Worm (Caenorhabditis elegans) whole organism, young adult: ENCODE results near the gene mat-3.
A peak's percentile ranks its signal among the peaks of the same experiment; 100 is the strongest.

ENCODE experiments used
- B0336.3 ChIP-seq: fragments of 200-800 bp; sonication (Bioruptor generic); IDR thresholded peaks from 2 replicates; pipeline ENCODE4 v1.3.6; 2022; ENCODE audit warnings: missing genetic modification characterization, missing compliant biosample characterization
- D2030.7 ChIP-seq: fragments of 200-800 bp; sonication (Bioruptor generic); IDR thresholded peaks from 2 replicates; pipeline ENCODE4 v1.3.6; 2022; ENCODE audit warnings: missing genetic modification reagents, missing genetic modification characterization, missing compliant biosample characterization
- F10E7.11 ChIP-seq: sonication (generic microtip); optimal IDR thresholded peaks from 2 replicates; lab custom pipeline; 2017; ENCODE audit warnings: mild to moderate bottlenecking, missing genetic modification characterization, moderate library complexity, missing compliant biosample characterization
- F22D6.2 ChIP-seq: sonication (generic microtip); optimal IDR thresholded peaks from 2 replicates; lab custom pipeline; 2016; ENCODE audit warnings: mild to moderate bottlenecking, missing genetic modification characterization, missing compliant biosample characterization
- F37B4.10 ChIP-seq: fragments of 200-800 bp; sonication (Bioruptor generic); IDR thresholded peaks from 2 replicates; pipeline ENCODE4 v1.3.6; 2022; ENCODE audit warnings: missing genetic modification characterization, missing compliant biosample characterization
- ZK185.1 ChIP-seq: sonication (generic microtip); optimal IDR thresholded peaks from 2 replicates; lab custom pipeline; 2016; ENCODE audit warnings: mild to moderate bottlenecking, missing genetic modification characterization, missing compliant biosample characterization; ENCODE audit not compliant: poor library complexity, severe bottlenecking
- aptf-2 ChIP-seq: fragments of 200-800 bp; sonication (Bioruptor generic); conservative IDR thresholded peaks from 2 replicates; pipeline ENCODE4 v1.3.6; 2022; ENCODE audit warnings: missing genetic modification reagents, missing genetic modification characterization, missing compliant biosample characterization
- atf-7 ChIP-seq: sonication (generic microtip); optimal IDR thresholded peaks from 2 replicates; lab custom pipeline; 2017; ENCODE audit warnings: mild to moderate bottlenecking, missing genetic modification characterization, missing compliant biosample characterization
- attf-5 ChIP-seq: fragments of 200-800 bp; sonication (Bioruptor generic); optimal IDR thresholded peaks from 2 replicates; lab custom pipeline; 2018; ENCODE audit warnings: mild to moderate bottlenecking, missing genetic modification characterization, missing compliant biosample characterization
- attf-6 ChIP-seq: fragments of 200-800 bp; sonication (Bioruptor generic); IDR thresholded peaks from 2 replicates; pipeline ENCODE4 v1.3.6; 2022; ENCODE audit warnings: missing genetic modification reagents, missing genetic modification characterization, missing compliant biosample characterization
- bed-2 ChIP-seq: fragments of 200-800 bp; sonication (Bioruptor generic); IDR thresholded peaks from 2 replicates; pipeline ENCODE4 v1.3.6; 2022; ENCODE audit warnings: missing genetic modification reagents, missing genetic modification characterization, missing compliant biosample characterization
- ceh-40 ChIP-seq: fragments of 200-800 bp; sonication (Bioruptor generic); IDR thresholded peaks from 2 replicates; pipeline ENCODE4 v1.3.6; 2022; ENCODE audit warnings: missing genetic modification characterization, missing compliant biosample characterization
- die-1 ChIP-seq: sonication (generic microtip); optimal IDR thresholded peaks from 2 replicates; lab custom pipeline; 2016; ENCODE audit warnings: missing genotype, mild to moderate bottlenecking, missing genetic modification characterization, missing compliant biosample characterization
- dpl-1 ChIP-seq: fragments of 150-350 bp; optimal IDR thresholded peaks from 2 replicates; lab custom pipeline; 2014; ENCODE audit warnings: missing biosample characterization, missing genetic modification reagents, missing genetic modification characterization
- efl-1 ChIP-seq: fragments of 150-350 bp; optimal IDR thresholded peaks from 2 replicates; lab custom pipeline; 2014; ENCODE audit warnings: missing biosample characterization, missing genetic modification reagents, missing genetic modification characterization
- ekl-4 ChIP-seq: fragments of 200-800 bp; sonication (Bioruptor generic); IDR thresholded peaks from 2 replicates; pipeline ENCODE4 v1.3.6; 2022; ENCODE audit warnings: missing genetic modification reagents, missing genetic modification characterization, missing compliant biosample characterization
- hmg-1.2 ChIP-seq: fragments of 200-800 bp; sonication (Bioruptor generic); IDR thresholded peaks from 2 replicates; pipeline ENCODE4 v1.3.6; 2022; ENCODE audit warnings: missing genetic modification reagents, missing genetic modification characterization, missing compliant biosample characterization
- hrde-1 ChIP-seq: sonication (generic microtip); optimal IDR thresholded peaks from 2 replicates; lab custom pipeline; 2016; ENCODE audit warnings: missing genetic modification characterization, mild to moderate bottlenecking, missing compliant biosample characterization, moderate library complexity, missing genotype, missing genetic modification reagents, borderline replicate concordance
- hsf-1 ChIP-seq: fragments of 200-800 bp; sonication (Bioruptor generic); IDR thresholded peaks from 2 replicates; pipeline ENCODE4 v1.3.6; 2022; ENCODE audit warnings: missing genetic modification reagents, missing genetic modification characterization, missing compliant biosample characterization
- let-607 ChIP-seq, 2 experiments: fragments of 200-800 bp in 1 of 2; sonication (Bioruptor generic) in 1 of 2; sonication (generic microtip) in 1 of 2; optimal IDR thresholded peaks; 2 replicates each; lab custom pipeline; 2016 to 2018; ENCODE audit warnings: mild to moderate bottlenecking in 2 of 2, missing compliant biosample characterization in 2 of 2, missing genetic modification characterization in 2 of 2, moderate library complexity in 2 of 2, missing genotype in 1 of 2
- lin-35 ChIP-seq, 3 experiments: fragments of 150-350 bp in 2 of 3; sonication (generic microtip) in 1 of 3; optimal IDR thresholded peaks; 2 replicates each; lab custom pipeline; 2014 to 2018; ENCODE audit warnings: missing biosample characterization in 3 of 3, missing genetic modification characterization in 3 of 3, missing genetic modification reagents in 3 of 3
- lin-54 ChIP-seq: fragments of 200-800 bp; sonication (Bioruptor generic); optimal IDR thresholded peaks from 2 replicates; lab custom pipeline; 2018; ENCODE audit warnings: mild to moderate bottlenecking, missing genetic modification characterization, missing compliant biosample characterization
- lsl-1 ChIP-seq: fragments of 200-800 bp; sonication (Bioruptor generic); optimal IDR thresholded peaks from 2 replicates; lab custom pipeline; 2018; ENCODE audit warnings: mild to moderate bottlenecking, missing genetic modification characterization, moderate library complexity, missing compliant biosample characterization
- lsy-27 ChIP-seq: sonication (generic microtip); optimal IDR thresholded peaks from 2 replicates; lab custom pipeline; 2017; ENCODE audit warnings: missing genetic modification characterization, mild to moderate bottlenecking, missing compliant biosample characterization, antibody characterized with exemption, missing genotype, borderline replicate concordance; ENCODE audit not compliant: insufficient read depth
- madf-3 ChIP-seq: fragments of 200-800 bp; sonication (Bioruptor generic); IDR thresholded peaks from 2 replicates; pipeline ENCODE4 v1.3.6; 2022; ENCODE audit warnings: missing genetic modification reagents, missing genetic modification characterization, missing compliant biosample characterization
- madf-6 ChIP-seq: fragments of 200-800 bp; sonication (Bioruptor generic); IDR thresholded peaks from 2 replicates; pipeline ENCODE4 v1.3.6; 2022; ENCODE audit warnings: missing genetic modification reagents, missing genetic modification characterization, missing compliant biosample characterization
- mcd-1 ChIP-seq: fragments of 200-800 bp; sonication (Bioruptor generic); IDR thresholded peaks from 2 replicates; pipeline ENCODE4 v1.3.6; 2022; ENCODE audit warnings: missing genetic modification reagents, missing genetic modification characterization, missing compliant biosample characterization
- nhr-80 ChIP-seq: sonication (generic microtip); optimal IDR thresholded peaks from 2 replicates; lab custom pipeline; 2016; ENCODE audit warnings: missing genetic modification characterization, missing compliant biosample characterization
- pha-4 ChIP-seq: fragments of 150-350 bp; sonication (generic microtip); optimal IDR thresholded peaks from 2 replicates; lab custom pipeline; 2014; ENCODE audit warnings: missing biosample characterization, missing genetic modification reagents, missing genetic modification characterization
- rcor-1 ChIP-seq: fragments of 200-800 bp; sonication (Bioruptor generic); IDR thresholded peaks from 2 replicates; pipeline ENCODE4 v1.3.6; 2022; ENCODE audit warnings: missing genetic modification reagents, missing genetic modification characterization, missing compliant biosample characterization
- rec-8 ChIP-seq, 2 experiments: sonication (generic microtip); optimal IDR thresholded peaks; 2 replicates each; lab custom pipeline; 2016; ENCODE audit warnings: mild to moderate bottlenecking in 2 of 2, missing genetic modification characterization in 2 of 2, missing genetic modification reagents in 2 of 2, missing genotype in 2 of 2, missing biosample characterization in 1 of 2, missing compliant biosample characterization in 1 of 2, moderate library complexity in 1 of 2
- repo-1 ChIP-seq: sonication (generic microtip); optimal IDR thresholded peaks from 2 replicates; lab custom pipeline; 2017; ENCODE audit warnings: mild to moderate bottlenecking, missing genetic modification characterization, missing compliant biosample characterization
- rpc-1 ChIP-seq, 2 experiments: fragments of 150-350 bp in 1 of 2; sonication (generic microtip) in 1 of 2; optimal IDR thresholded peaks; 2 replicates each; lab custom pipeline; 2014 to 2018; ENCODE audit warnings: missing biosample characterization in 1 of 2, missing genetic modification characterization in 1 of 2, missing genetic modification reagents in 1 of 2, missing genotype in 1 of 2
- tbp1 ChIP-seq: fragments of 200-800 bp; sonication (Bioruptor generic); optimal IDR thresholded peaks from 2 replicates; lab custom pipeline; 2018; ENCODE audit warnings: mild to moderate bottlenecking, missing genetic modification characterization, missing compliant biosample characterization
- tlf-1 ChIP-seq: fragments of 200-800 bp; sonication (Bioruptor generic); optimal IDR thresholded peaks from 2 replicates; lab custom pipeline; 2018; ENCODE audit warnings: mild to moderate bottlenecking, missing genetic modification characterization, missing compliant biosample characterization
- zfh-2 ChIP-seq: fragments of 200-800 bp; sonication (Bioruptor generic); conservative IDR thresholded peaks from 2 replicates; pipeline ENCODE4 v1.3.6; 2022; ENCODE audit warnings: missing genetic modification reagents, missing genetic modification characterization, missing compliant biosample characterization
- zim-3 ChIP-seq: sonication (generic microtip); optimal IDR thresholded peaks from 2 replicates; lab custom pipeline; 2017; ENCODE audit warnings: mild to moderate bottlenecking, missing genetic modification characterization, moderate library complexity, missing compliant biosample characterization
- ztf-18 ChIP-seq: sonication (generic microtip); optimal IDR thresholded peaks from 2 replicates; lab custom pipeline; 2016; ENCODE audit warnings: missing genotype, mild to moderate bottlenecking, missing genetic modification characterization, missing compliant biosample characterization
- ztf-22 ChIP-seq: fragments of 200-800 bp; sonication (Bioruptor generic); optimal IDR thresholded peaks from 2 replicates; lab custom pipeline; 2018; ENCODE audit warnings: mild to moderate bottlenecking, missing genetic modification characterization, moderate library complexity, missing compliant biosample characterization
- ztf-25 ChIP-seq: fragments of 200-800 bp; sonication (Bioruptor generic); IDR thresholded peaks from 2 replicates; pipeline ENCODE4 v1.3.6; 2022; ENCODE audit warnings: missing genetic modification reagents, missing genetic modification characterization, missing compliant biosample characterization
- ztf-26 ChIP-seq: sonication (generic microtip); optimal IDR thresholded peaks from 2 replicates; lab custom pipeline; 2017; ENCODE audit warnings: missing genetic modification characterization, missing compliant biosample characterization
- ztf-28 ChIP-seq: fragments of 200-800 bp; sonication (Bioruptor generic); IDR thresholded peaks from 2 replicates; pipeline ENCODE4 v1.3.6; 2022; ENCODE audit warnings: missing genetic modification reagents, missing genetic modification characterization, missing compliant biosample characterization
- ztf-6 ChIP-seq: fragments of 200-800 bp; sonication (Bioruptor generic); IDR thresholded peaks from 2 replicates; pipeline ENCODE4 v1.3.6; 2022; ENCODE audit warnings: missing genetic modification reagents, missing genetic modification characterization, missing compliant biosample characterization

The mat-3 gene

DNA sequence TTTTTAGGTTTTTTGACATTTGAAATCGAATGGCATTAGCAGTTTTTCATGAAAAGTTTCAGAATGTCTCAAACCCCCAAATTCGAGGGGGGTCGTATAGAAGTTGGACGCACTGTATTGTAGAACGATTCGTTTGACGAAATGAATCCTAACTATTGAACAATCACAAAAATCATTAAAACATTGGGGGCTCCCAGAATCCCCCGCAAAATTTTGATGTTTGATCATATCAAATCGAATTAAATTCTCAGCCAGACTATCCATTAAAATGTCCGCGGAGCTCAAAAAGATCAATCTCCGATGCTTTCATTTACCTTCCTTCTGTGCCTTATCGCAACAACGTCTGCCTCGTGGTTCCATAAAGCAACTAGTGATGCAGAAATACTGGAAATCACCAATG is 13.2 kb downstream of the mat-3 start, which contains the start of gene F30H5.5:
F30H5.5 (plus strand) TSS at position 301 of the 400 bp plus-strand sequence.
- TF ChIP-seq aptf-2 (GFP tag; lab: Robert Waterston, UW): no peak
- no peak for TF ChIP-seq rpc-1 (optimal IDR thresholded peaks at IDR 0.05; lab: Kevin White, UChicago)
- TF ChIP-seq rpc-1 (tag; optimal IDR thresholded peaks at IDR 0.05; lab: Kevin White, UChicago): no peak
- no peak for TF ChIP-seq attf-5 (GFP tag; lab: Kevin White, UChicago)
- no peak for TF ChIP-seq F22D6.2 (tag; lab: Kevin White, UChicago)
- TF ChIP-seq lsy-27: no peak
- no peak for TF ChIP-seq ZK185.1
- TF ChIP-seq rcor-1: no peak
- TF ChIP-seq pha-4 (tag; lab: Kevin White, UChicago): no peak
- no peak for TF ChIP-seq attf-6 (GFP tag; lab: Robert Waterston, UW)
- TF ChIP-seq repo-1 (tag; lab: Kevin White, UChicago): no peak
- no peak for TF ChIP-seq F10E7.11
- TF ChIP-seq madf-6: no peak
- TF ChIP-seq ztf-22 (GFP tag; lab: Kevin White, UChicago): no peak
- no peak for TF ChIP-seq ztf-18 (tag; lab: Kevin White, UChicago)
- TF ChIP-seq hsf-1 (GFP tag; lab: Robert Waterston, UW): no peak
- no peak for TF ChIP-seq ceh-40 (GFP tag; lab: Robert Waterston, UW)
- TF ChIP-seq die-1 (tag; lab: Kevin White, UChicago): no peak
- no peak for TF ChIP-seq rec-8 (tag; optimal IDR thresholded peaks at IDR 0.05; lab: Kevin White, UChicago)
- no peak for TF ChIP-seq D2030.7 (GFP tag; lab: Robert Waterston, UW)

DNA sequence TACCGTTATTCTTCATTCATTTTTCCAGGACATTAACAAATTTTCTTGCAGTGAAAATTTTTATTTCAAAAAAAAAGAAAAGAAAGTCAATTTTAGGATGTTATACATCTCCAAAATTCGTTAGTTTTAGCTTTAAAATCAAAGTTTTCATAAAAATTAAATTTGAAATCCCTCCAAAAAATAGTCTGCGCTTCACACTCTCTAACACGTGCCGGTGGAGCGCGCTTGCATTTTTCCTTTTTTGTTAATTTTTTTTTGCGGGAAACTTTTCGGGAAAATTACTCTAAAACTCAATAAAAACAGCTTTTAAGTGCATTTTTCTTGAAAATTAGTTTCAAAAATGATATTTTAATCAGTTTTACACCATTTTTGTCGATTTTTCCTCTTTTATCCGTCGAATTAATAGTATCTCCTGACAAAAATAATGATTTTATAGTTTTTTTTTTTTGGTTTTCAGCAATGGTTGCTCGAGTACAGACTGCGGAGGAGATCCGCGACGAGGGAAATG is 15.9 kb downstream of the mat-3 start, which contains the start of gene unc-45:
unc-45 (plus strand) TSS at position 458 of the 508 bp plus-strand sequence.
- TF ChIP-seq D2030.7 (GFP tag; lab: Robert Waterston, UW): peak; percentile 15; the same call in 1 of the 2 replicates
- TF ChIP-seq ekl-4: no peak
- TF ChIP-seq lin-35 (GFP tag; optimal IDR thresholded peaks at IDR 0.05; lab: Kevin White, UChicago): peak in 1 of 3 experiments; percentile 69
- TF ChIP-seq lsl-1 (GFP tag; lab: Kevin White, UChicago): peak; percentile 29
- TF ChIP-seq ztf-26: no peak
- TF ChIP-seq hmg-1.2 (GFP tag; lab: Robert Waterston, UW): peak; percentile 92
- TF ChIP-seq B0336.3: no peak
- TF ChIP-seq madf-3 (GFP tag; lab: Robert Waterston, UW): no peak
- no peak for TF ChIP-seq let-607 (tag; optimal IDR thresholded peaks at IDR 0.05; lab: Kevin White, UChicago)
- no peak for TF ChIP-seq zim-3 (tag; lab: Kevin White, UChicago)
- no peak for TF ChIP-seq zfh-2 (GFP tag; lab: Robert Waterston, UW)
- TF ChIP-seq dpl-1 (GFP tag; lab: Kevin White, UChicago): peak; percentile 67
- peak; percentile 71 for TF ChIP-seq lin-54 (GFP tag; lab: Kevin White, UChicago)
- TF ChIP-seq efl-1 (GFP tag; lab: Kevin White, UChicago): peak; percentile 82
- TF ChIP-seq rec-8 (tag; optimal IDR thresholded peaks at IDR 0.05; lab: Kevin White, UChicago): no peak
- TF ChIP-seq mcd-1: peak; percentile 89
- TF ChIP-seq madf-6: peak; percentile 47; the same call in 1 of the 2 replicates
- no peak for TF ChIP-seq ztf-6 (GFP tag; lab: Robert Waterston, UW)
- TF ChIP-seq ztf-25 (GFP tag; lab: Robert Waterston, UW): no peak

- TF ChIP-seq rec-8 (tag; optimal IDR thresholded peaks at IDR 0.05; lab: Kevin White, UChicago) (peak; percentile 86 to 95), dpl-1 (GFP tag; lab: Kevin White, UChicago) (peak; percentile 33), ekl-4 (peak; percentile 90), zim-3 (tag; lab: Kevin White, UChicago) (peak; percentile 93), bed-2 (GFP tag; lab: Robert Waterston, UW) (no peak), nhr-80 (tag; lab: Kevin White, UChicago) (peak; percentile 63), ztf-28 (GFP tag; lab: Robert Waterston, UW) (peak; percentile 72), ZK185.1 (no peak), mcd-1 (peak; percentile 79), ceh-40 (GFP tag; lab: Robert Waterston, UW) (peak; percentile 63; the same call in 1 of the 2 replicates), atf-7 (tag; lab: Kevin White, UChicago) (peak; percentile 76), lsy-27 (peak; percentile 85), tlf-1 (GFP tag; lab: Kevin White, UChicago) (peak; percentile 45), tbp1 (GFP tag; lab: Kevin White, UChicago) (peak; percentile 99), pha-4 (tag; lab: Kevin White, UChicago) (no peak), hrde-1 (tag; lab: Kevin White, UChicago) (peak; percentile 85), F37B4.10 (GFP tag; lab: Robert Waterston, UW) (0 out of 2 replicates have a peak, but pooled peaks have one; percentile 87)
Observed at ce11 chrIII:502583-502982, 27.3 kb downstream of the mat-3 start.
